Fruit fly (Drosophila melanogaster): ENCODE data around the gene fwd.

Gene fwd

dm6 chr3L:284253-284652 lies 35.4 kb downstream of the fwd start:
- TF ChIP-seq psq (optimal IDR thresholded peaks at IDR 0.05) (no peak), CG8478 (optimal IDR thresholded peaks at IDR 0.05) (no peak), Dll (optimal IDR thresholded peaks at IDR 0.05) (no peak), EcR (GFP tag; optimal IDR thresholded peaks at IDR 0.05) (peak in 1 of 2 experiments; percentile 38), usp (GFP tag; optimal IDR thresholded peaks at IDR 0.05) (no peak)

DNA sequence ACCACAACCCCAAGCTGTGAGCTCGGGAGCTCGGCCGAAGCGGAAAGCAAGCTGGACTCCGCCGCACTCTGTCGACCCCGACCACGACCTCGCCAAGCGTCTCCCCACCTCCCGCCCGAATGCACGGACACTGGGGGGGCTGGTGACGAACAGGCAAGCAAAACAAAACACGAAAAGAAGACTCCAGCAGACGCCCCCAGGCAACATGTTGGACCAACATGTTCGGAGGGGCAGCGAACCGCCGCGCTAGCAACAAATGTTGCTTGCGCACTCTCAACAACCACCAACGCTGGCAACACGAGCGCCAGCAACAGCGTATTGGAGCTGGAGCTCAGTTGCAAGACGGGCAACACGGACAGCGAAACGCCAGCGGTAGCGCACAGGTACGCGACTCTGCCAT lies 37.4 kb downstream of the fwd start:
- TF ChIP-seq CG8478 (optimal IDR thresholded peaks at IDR 0.05) (no peak), EcR (GFP tag; optimal IDR thresholded peaks at IDR 0.05) (no peak), usp (GFP tag; optimal IDR thresholded peaks at IDR 0.05) (no peak), Dll (optimal IDR thresholded peaks at IDR 0.05) (no peak), psq (optimal IDR thresholded peaks at IDR 0.05) (no peak), pan (optimal IDR thresholded peaks at IDR 0.05) (no peak)

DNA sequence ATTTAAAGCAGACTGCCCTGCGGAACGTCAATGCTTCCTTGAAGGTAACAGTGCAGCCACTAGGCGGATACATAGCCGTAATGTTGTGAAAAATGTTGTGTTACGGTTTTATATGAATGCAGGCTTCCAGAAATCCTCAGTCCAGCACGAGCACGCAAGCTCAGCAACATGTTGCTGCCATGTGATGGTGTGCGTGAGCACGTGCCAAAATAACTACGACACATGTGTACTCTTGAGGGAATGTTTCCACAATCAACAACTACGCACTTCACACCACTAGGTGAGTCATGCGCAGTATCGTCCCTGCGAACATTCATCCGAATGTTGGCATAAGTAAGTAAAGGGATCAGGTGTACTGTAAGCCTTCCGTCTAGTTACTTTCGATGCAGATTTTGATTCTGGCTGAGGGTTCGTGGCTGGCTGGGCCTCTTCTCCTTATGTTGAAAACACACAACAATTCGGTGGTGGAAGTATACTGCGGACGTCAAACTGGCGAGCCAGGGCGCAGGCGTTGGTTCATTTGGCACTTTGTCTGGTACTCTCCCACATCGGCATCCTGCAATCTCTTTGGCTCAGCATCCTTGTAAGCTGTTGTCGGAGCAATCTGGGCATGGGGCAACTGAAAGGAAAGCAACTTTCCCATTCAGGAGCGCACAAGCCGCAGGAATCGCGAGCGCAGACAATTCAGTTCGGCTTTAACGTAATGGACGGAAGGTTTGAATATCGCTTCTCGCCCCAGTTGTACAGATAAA lies 42.8 kb downstream of the fwd start, which contains the start of gene RhoGEF3:
Gene RhoGEF3 (plus strand): TSS at position 702 of the 752 bp plus-strand sequence.
- TF ChIP-seq CG8478 (optimal IDR thresholded peaks at IDR 0.05) = no peak
- no peak for TF ChIP-seq usp (GFP tag; optimal IDR thresholded peaks at IDR 0.05)
- TF ChIP-seq psq (optimal IDR thresholded peaks at IDR 0.05) = no peak
- TF ChIP-seq EcR (GFP tag; optimal IDR thresholded peaks at IDR 0.05) = no peak
- TF ChIP-seq pan (optimal IDR thresholded peaks at IDR 0.05) = no peak
- no peak for TF ChIP-seq Dll (optimal IDR thresholded peaks at IDR 0.05)

DNA sequence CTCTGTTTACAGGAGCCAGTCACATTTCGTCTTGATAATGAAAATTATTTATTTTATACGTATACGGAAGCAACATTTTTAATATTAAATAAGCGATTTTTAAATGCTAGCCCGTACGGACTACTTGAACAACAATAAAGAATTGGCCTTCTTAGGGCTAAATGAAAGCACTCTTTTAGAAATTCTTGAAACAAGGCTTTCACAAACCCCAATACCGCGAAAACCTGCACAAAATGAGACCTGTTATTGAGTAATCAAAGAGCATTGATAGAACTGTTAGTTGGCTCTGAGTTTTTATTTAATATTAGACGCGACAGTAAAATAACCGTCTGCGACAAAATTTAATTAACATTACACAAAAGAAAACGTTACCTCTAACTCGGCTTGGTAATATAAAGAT lies 44.8 kb downstream of the fwd start, which contains the start of gene ttm2:
Gene ttm2 (plus strand): TSS at position 301 of the 400 bp plus-strand sequence.
- TF ChIP-seq EcR (GFP tag; optimal IDR thresholded peaks at IDR 0.05) (no peak), pan (optimal IDR thresholded peaks at IDR 0.05) (no peak)

DNA sequence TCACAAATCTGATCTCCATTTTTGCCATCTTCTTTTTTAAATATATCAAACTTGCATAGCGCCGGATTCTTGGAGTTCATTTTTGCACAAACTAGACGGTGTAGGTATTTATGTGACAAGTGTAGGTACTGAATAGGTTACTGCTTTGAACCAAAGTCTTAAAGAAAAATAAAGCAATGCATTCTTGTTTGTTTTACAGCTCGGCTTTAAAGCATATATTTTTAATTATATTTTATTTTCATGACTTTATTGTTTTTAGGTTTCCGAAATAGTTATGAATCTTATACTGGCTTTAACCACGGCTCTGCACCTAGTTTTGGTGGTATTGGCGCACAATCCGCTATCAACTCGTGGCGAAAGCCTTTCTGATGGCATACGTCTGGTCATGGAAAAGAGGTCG lies 46.4 kb downstream of the fwd start, which contains the start of gene CG32845:
Gene CG32845 (minus strand): TSS at position 101 of the 400 bp plus-strand sequence.
- TF ChIP-seq pan (optimal IDR thresholded peaks at IDR 0.05) = no peak
- no peak for TF ChIP-seq CG8478 (optimal IDR thresholded peaks at IDR 0.05)
- no peak for TF ChIP-seq usp (GFP tag; optimal IDR thresholded peaks at IDR 0.05)
- no peak for TF ChIP-seq psq (optimal IDR thresholded peaks at IDR 0.05)
- no peak for TF ChIP-seq Dll (optimal IDR thresholded peaks at IDR 0.05)
- TF ChIP-seq EcR (GFP tag; optimal IDR thresholded peaks at IDR 0.05) = no peak

dm6 chr3L:271501-272249 lies 48.0 kb downstream of the fwd start:
- peak in 1 of 2 experiments; percentile 41 for TF ChIP-seq EcR (GFP tag; optimal IDR thresholded peaks at IDR 0.05)
- no peak for TF ChIP-seq usp (GFP tag; optimal IDR thresholded peaks at IDR 0.05)
- TF ChIP-seq psq (optimal IDR thresholded peaks at IDR 0.05) = no peak
- TF ChIP-seq Dll (optimal IDR thresholded peaks at IDR 0.05) = no peak
- no peak for TF ChIP-seq CG8478 (optimal IDR thresholded peaks at IDR 0.05)
- TF ChIP-seq pan (optimal IDR thresholded peaks at IDR 0.05) = no peak

DNA sequence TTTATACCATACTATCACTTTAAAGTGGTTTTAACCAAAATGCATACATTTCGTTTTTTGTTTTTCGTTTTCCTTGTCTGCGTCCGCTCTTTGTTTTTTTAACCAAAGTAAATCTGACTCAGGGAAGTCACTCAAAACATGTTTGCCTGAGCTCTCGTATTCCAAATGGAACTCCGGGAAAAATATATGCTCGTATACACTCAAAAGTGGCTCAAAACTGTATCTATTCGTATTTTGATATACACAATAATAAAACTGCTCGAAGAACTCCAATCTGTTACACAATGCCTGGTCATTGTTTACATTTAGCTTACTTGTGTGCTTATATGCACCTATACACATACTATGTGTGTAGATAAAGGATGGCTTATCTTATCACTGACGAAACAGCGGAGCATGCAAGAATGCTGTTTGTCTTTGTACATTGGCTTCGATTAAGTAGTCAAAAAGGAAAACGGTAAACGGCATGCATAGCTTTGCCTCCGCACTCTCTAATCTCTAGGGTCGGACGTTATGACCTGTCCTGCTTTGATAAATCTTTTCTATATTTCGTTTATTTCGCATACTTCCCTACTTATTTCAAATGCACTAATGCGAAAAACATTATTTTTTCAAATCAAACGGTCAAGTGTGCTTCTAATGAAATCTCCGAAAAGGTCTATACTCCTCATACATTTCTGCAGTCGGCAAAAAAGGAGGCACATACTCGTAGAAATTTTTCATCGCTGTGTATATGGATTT lies 48.8 kb downstream of the fwd start, which contains the start of gene miple2:
Gene miple2 (plus strand): TSS at position 441 of the 741 bp plus-strand sequence.
- TF ChIP-seq usp (GFP tag; optimal IDR thresholded peaks at IDR 0.05) (no peak), Dll (optimal IDR thresholded peaks at IDR 0.05) (no peak), pan (optimal IDR thresholded peaks at IDR 0.05) (no peak), EcR (GFP tag; optimal IDR thresholded peaks at IDR 0.05) (no peak), CG8478 (optimal IDR thresholded peaks at IDR 0.05) (no peak), psq (optimal IDR thresholded peaks at IDR 0.05) (no peak)

DNA sequence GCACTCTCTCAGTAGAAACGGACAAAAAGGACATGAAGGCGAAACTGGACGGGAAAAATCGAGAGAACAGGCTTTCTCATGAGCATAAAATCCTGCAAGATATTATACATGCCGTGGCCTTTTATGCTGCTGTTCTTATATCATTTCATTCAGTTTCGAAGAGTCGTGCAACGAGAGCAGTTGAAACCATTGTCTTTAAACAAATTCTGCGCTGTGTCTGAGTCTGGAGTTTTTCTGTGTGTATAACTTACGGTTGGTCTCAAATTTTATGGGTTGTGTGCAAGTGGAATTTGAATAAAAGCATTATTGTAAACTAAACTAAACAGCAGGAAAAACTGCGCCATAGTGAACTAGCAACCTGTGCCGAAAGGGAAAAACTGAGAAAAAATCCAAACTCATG lies 52.1 kb downstream of the fwd start:
- no peak for TF ChIP-seq Dll (optimal IDR thresholded peaks at IDR 0.05)
- no peak for TF ChIP-seq usp (GFP tag; optimal IDR thresholded peaks at IDR 0.05)
- no peak for TF ChIP-seq CG8478 (optimal IDR thresholded peaks at IDR 0.05)
- no peak for TF ChIP-seq pan (optimal IDR thresholded peaks at IDR 0.05)
- no peak for TF ChIP-seq EcR (GFP tag; optimal IDR thresholded peaks at IDR 0.05)
- TF ChIP-seq psq (optimal IDR thresholded peaks at IDR 0.05) = no peak

- TF ChIP-seq pan (optimal IDR thresholded peaks at IDR 0.05) (no peak), Dll (optimal IDR thresholded peaks at IDR 0.05) (no peak), EcR (GFP tag; optimal IDR thresholded peaks at IDR 0.05) (no peak), psq (optimal IDR thresholded peaks at IDR 0.05) (no peak), CG8478 (optimal IDR thresholded peaks at IDR 0.05) (no peak), usp (GFP tag; optimal IDR thresholded peaks at IDR 0.05) (no peak)
These were observed 52.6 kb downstream of the fwd start, which contains the start of gene miple1 for dm6 chr3L:267083-267482. TSS of gene miple1 (plus strand) at chr3L:267299.

- TF ChIP-seq Dll (optimal IDR thresholded peaks at IDR 0.05) = no peak
- TF ChIP-seq CG8478 (optimal IDR thresholded peaks at IDR 0.05) = no peak
- TF ChIP-seq EcR (GFP tag; optimal IDR thresholded peaks at IDR 0.05) = no peak
- no peak for TF ChIP-seq pan (optimal IDR thresholded peaks at IDR 0.05)
- TF ChIP-seq psq (optimal IDR thresholded peaks at IDR 0.05) = no peak
- TF ChIP-seq usp (GFP tag; optimal IDR thresholded peaks at IDR 0.05) = no peak
These were observed 53.9 kb downstream of the fwd start, which contains the start of gene CG34263 for dm6 chr3L:265808-266207. TSS of gene CG34263 (minus strand) at chr3L:265908.

- no peak for TF ChIP-seq usp (GFP tag; optimal IDR thresholded peaks at IDR 0.05)
- no peak for TF ChIP-seq Dll (optimal IDR thresholded peaks at IDR 0.05)
- no peak for TF ChIP-seq CG8478 (optimal IDR thresholded peaks at IDR 0.05)
- TF ChIP-seq pan (optimal IDR thresholded peaks at IDR 0.05) = no peak
- no peak for TF ChIP-seq psq (optimal IDR thresholded peaks at IDR 0.05)
- TF ChIP-seq EcR (GFP tag; optimal IDR thresholded peaks at IDR 0.05) = no peak
These were observed 55.1 kb downstream of the fwd start, which contains the start of the genes Tudor-SN and mRpL17 for dm6 chr3L:264378-265151. TSS of gene Tudor-SN (minus strand) at chr3L:264380. TSS of gene mRpL17 (plus strand) at chr3L:264779.
